Fruit fly (Drosophila melanogaster): Measurements from ENCODE around the gene Tmem43.
A peak's percentile ranks its signal among the peaks of the same experiment; 100 is the strongest.

Gene Tmem43

dm6 chr3L:7947880-7948286, 33.0 kb upstream of the Tmem43 start, which contains the start of gene exex (continued):
- TF ChIP-seq CG1602 (GFP tag; optimal IDR thresholded peaks at IDR 0.05): no peak
- no peak for TF ChIP-seq Ada2b (GFP tag; IDR thresholded peaks at IDR 0.05)
- no peak for TF ChIP-seq Oaz (GFP tag; IDR thresholded peaks at IDR 0.05)
- TF ChIP-seq Hand (GFP tag; optimal IDR thresholded peaks at IDR 0.05): no peak
- TF ChIP-seq dpn (GFP tag; optimal IDR thresholded peaks at IDR 0.05): no peak
- no peak for TF ChIP-seq toy (GFP tag; IDR thresholded peaks at IDR 0.05)
- no peak for TF ChIP-seq CG30403 (GFP tag; optimal IDR thresholded peaks at IDR 0.05)
- TF ChIP-seq lov (optimal IDR thresholded peaks at IDR 0.05): no peak
- no peak for TF ChIP-seq lov (GFP tag; IDR thresholded peaks at IDR 0.05)
- TF ChIP-seq CG1647 (GFP tag; optimal IDR thresholded peaks at IDR 0.05): no peak
- TF ChIP-seq Fer2 (tag; optimal IDR thresholded peaks at IDR 0.05): no peak
- no peak for TF ChIP-seq shn (GFP tag; optimal IDR thresholded peaks at IDR 0.05)
- TF ChIP-seq CG1792 (GFP tag; optimal IDR thresholded peaks at IDR 0.05): no peak
- TF ChIP-seq Xbp1 (GFP tag; optimal IDR thresholded peaks at IDR 0.05): no peak
- no peak for TF ChIP-seq danr (GFP tag; IDR thresholded peaks at IDR 0.05)
- no peak for TF ChIP-seq fd3F (GFP tag; optimal IDR thresholded peaks at IDR 0.05)
- no peak for TF ChIP-seq CG16863 (GFP tag; optimal IDR thresholded peaks at IDR 0.05)
- TF ChIP-seq gcm2 (GFP tag; optimal IDR thresholded peaks at IDR 0.05): no peak
- no peak for TF ChIP-seq HLH3B (GFP tag; IDR thresholded peaks at IDR 0.05)
- peak; percentile 78 for TF ChIP-seq sens (GFP tag)
- TF ChIP-seq CG13296 (GFP tag; optimal IDR thresholded peaks at IDR 0.05): no peak
- TF ChIP-seq dmrt99B (tag; optimal IDR thresholded peaks at IDR 0.05): no peak
- no peak for TF ChIP-seq CG2889 (GFP tag; IDR thresholded peaks at IDR 0.05)
- TF ChIP-seq pan (optimal IDR thresholded peaks at IDR 0.05): no peak
- no peak for TF ChIP-seq pan (GFP tag; optimal IDR thresholded peaks at IDR 0.05 in 1 of 2, IDR thresholded peaks at IDR 0.05 in 1 of 2)
- TF ChIP-seq CG5180 (GFP tag; optimal IDR thresholded peaks at IDR 0.05): no peak
- peak; percentile 17; the same call in 1 of the 2 replicates for TF ChIP-seq amos (GFP tag; IDR thresholded peaks at IDR 0.05; ENCODE audit: partially characterized antibody)
- no peak for TF ChIP-seq nmo (GFP tag; optimal IDR thresholded peaks at IDR 0.05)
- no peak for TF ChIP-seq Mad (GFP tag; optimal IDR thresholded peaks at IDR 0.05)
- TF ChIP-seq CG18262 (tag; optimal IDR thresholded peaks at IDR 0.05): no peak
- TF ChIP-seq bab2 (GFP tag; optimal IDR thresholded peaks at IDR 0.05): no peak
- TF ChIP-seq Dip2 (GFP tag; IDR thresholded peaks at IDR 0.05): no peak
- no peak for TF ChIP-seq Eip74EF (GFP tag; optimal IDR thresholded peaks at IDR 0.05)
- TF ChIP-seq mam (GFP tag; optimal IDR thresholded peaks at IDR 0.05): no peak
- no peak for TF ChIP-seq Rx (GFP tag; IDR thresholded peaks at IDR 0.05)
- TF ChIP-seq CG6765 (GFP tag; optimal IDR thresholded peaks at IDR 0.05): no peak
- TF ChIP-seq CG3995 (GFP tag; optimal IDR thresholded peaks at IDR 0.05): no peak
- no peak for TF ChIP-seq mld (GFP tag; IDR thresholded peaks at IDR 0.05; ENCODE audit: partially characterized antibody)
- TF ChIP-seq CG10274 (GFP tag; optimal IDR thresholded peaks at IDR 0.05): no peak
- TF ChIP-seq CG11695 (GFP tag; IDR thresholded peaks at IDR 0.05): no peak
- TF ChIP-seq cad (GFP tag; optimal IDR thresholded peaks at IDR 0.05): no peak
- no peak for TF ChIP-seq D19A (tag; optimal IDR thresholded peaks at IDR 0.05)
- no peak for TF ChIP-seq btn (GFP tag; optimal IDR thresholded peaks at IDR 0.05)
- TF ChIP-seq scrt (GFP tag; optimal IDR thresholded peaks at IDR 0.05): no peak
- no peak for TF ChIP-seq eyg (GFP tag; optimal IDR thresholded peaks at IDR 0.05)
- TF ChIP-seq CG7987 (GFP tag; optimal IDR thresholded peaks at IDR 0.05): no peak
- TF ChIP-seq dati (GFP tag; IDR thresholded peaks at IDR 0.05): no peak
- TF ChIP-seq org-1 (GFP tag; optimal IDR thresholded peaks at IDR 0.05): no peak
- TF ChIP-seq CG4328 (GFP tag; optimal IDR thresholded peaks at IDR 0.05): no peak
- no peak for TF ChIP-seq CG43689 (GFP tag; IDR thresholded peaks at IDR 0.05)
- no peak for TF ChIP-seq dan (GFP tag; IDR thresholded peaks at IDR 0.05)
- no peak for TF ChIP-seq CG12744 (GFP tag; optimal IDR thresholded peaks at IDR 0.05)
- TF ChIP-seq CG6689 (GFP tag; IDR thresholded peaks at IDR 0.05): no peak
- TF ChIP-seq HLH54F (GFP tag; optimal IDR thresholded peaks at IDR 0.05): no peak
